Worm (Caenorhabditis elegans): ENCODE measurements around the gene hsp-12.2.

DNA sequence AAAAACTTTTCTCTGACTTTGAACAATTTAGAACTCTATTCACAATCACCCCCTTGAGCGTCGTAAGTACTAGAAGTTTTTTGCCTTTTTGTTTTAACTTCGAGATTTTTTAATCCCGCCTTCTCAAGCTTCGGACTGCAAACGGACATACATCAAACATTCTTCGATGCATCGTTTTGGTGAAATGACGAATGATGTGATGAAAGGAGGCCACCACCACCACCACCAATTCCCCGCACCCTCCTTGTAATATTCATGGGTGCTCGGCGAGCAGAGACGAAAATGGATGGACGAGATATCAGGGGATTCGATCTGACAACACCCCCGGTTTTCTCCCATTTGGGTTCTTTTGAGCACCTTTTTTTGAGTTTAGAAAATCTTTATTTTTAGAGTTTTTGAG lies 8.1 kb downstream of the hsp-12.2 start:
- TF ChIP-seq zag-1 (tag; optimal IDR thresholded peaks at IDR 0.05) (no peak), skn-1 (tag; optimal IDR thresholded peaks at IDR 0.05) (no peak), ztf-11 (tag; optimal IDR thresholded peaks at IDR 0.05) (no peak), elt-2 (tag; optimal IDR thresholded peaks at IDR 0.05) (no peak), unc-39 (tag; optimal IDR thresholded peaks at IDR 0.05) (no peak), nhr-23 (tag; optimal IDR thresholded peaks at IDR 0.05) (no peak), egl-27 (tag; optimal IDR thresholded peaks at IDR 0.05) (no peak), nhr-237 (tag; optimal IDR thresholded peaks at IDR 0.05) (no peak), elt-3 (tag; optimal IDR thresholded peaks at IDR 0.05) (no peak), aly-2 (tag; optimal IDR thresholded peaks at IDR 0.05) (no peak), eor-1 (tag; optimal IDR thresholded peaks at IDR 0.05) (no peak)

Data from whole organism, L3 larva.